Fruit fly (Drosophila melanogaster) whole organism, larva: ENCODE results near the gene CG6836.

Experiments
- noc ChIP-seq: fragments of 200-800 bp; sonication (Bioruptor generic); optimal IDR thresholded peaks from 3 replicates; lab custom pipeline; 2019; ENCODE audit warnings: missing biosample characterization, mild to moderate bottlenecking, missing genetic modification characterization, moderate library complexity

The CG6836 gene

dm6 chr3L:18950359-18950758, at the start of gene CG6836:
CG6836 (plus strand) TSS chr3L:18950629.
- no peak for TF ChIP-seq noc (tag; lab: Kevin White, UChicago)

DNA sequence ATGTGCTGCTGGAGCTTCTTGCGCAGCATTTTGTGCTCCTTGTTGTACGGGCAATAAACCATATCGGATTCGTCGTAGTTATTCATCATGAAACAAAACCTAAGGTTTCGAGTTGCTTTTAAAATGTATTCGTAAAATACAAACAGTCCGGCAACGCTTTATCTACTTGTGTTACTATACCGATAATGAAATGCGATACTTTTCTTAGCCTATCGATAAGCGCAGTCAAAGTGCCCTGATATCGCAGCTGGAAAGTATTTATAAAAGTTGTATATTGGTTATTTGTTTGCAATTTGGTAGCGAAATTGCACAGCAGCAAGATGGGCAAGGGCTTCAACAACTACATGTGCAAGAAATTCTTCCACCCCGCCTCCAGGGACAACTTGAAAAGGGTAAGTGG, 49.0 kb upstream of the CG6836 start, which contains the start of the genes arx and CG6843:
TSS of gene arx (minus strand) at position 144 of the 400 bp plus-strand sequence.
TSS of gene CG6843 (plus strand) at position 184 of the 400 bp plus-strand sequence.
- no peak for TF ChIP-seq noc (tag; lab: Kevin White, UChicago)

DNA sequence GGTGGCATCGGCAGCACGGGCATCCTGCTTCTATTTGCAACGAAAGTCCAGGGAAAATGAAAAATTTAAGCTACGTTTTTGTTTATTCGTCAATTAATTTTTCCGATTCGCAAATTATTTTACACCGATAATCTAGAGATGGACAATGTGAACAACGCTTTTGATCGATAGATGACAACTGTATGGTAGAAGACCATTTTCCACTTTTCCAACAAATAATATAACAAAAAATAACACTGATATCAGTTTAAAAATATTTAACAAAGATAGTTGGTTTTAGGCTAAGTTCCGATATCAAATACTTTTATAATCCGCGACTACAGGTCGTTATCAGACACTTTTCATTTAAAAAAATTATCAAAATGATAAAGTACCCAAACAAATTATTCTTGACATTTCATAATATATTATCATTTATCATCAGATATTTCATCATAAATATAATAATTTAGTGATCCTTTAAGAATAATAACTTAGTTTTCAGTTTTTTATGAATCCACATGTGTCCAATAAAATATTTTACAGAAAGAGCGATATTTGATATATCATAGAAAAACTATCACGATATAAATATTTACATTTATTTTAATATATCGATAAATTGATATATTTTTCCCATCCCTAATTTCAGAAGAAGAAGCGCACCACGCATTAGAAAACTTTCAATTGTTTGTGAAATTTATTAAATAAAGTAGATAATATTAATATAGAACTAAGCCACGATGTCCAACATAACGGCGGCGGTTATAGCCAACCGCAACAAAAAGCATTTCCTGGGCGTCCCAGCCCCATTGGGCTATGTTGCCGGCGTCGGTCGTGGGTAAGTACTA, 45.4 kb upstream of the CG6836 start, which contains the start of the genes CSN1b and Prp6:
TSS of gene CSN1b (minus strand) at position 159 of the 830 bp plus-strand sequence.
TSS of gene Prp6 (plus strand) at position 601 of the 830 bp plus-strand sequence.
- TF ChIP-seq noc (tag; lab: Kevin White, UChicago) = no peak

- TF ChIP-seq noc (tag; lab: Kevin White, UChicago) = no peak
These were observed 39.3 kb upstream of the CG6836 start, which contains the start of gene Ir75d for dm6 chr3L:18911082-18911481. Ir75d (minus strand) TSS chr3L:18911182.

dm6 chr3L:18914100-18914683, 36.2 kb upstream of the CG6836 start, which contains the start of gene COX6AL2:
COX6AL2 (minus strand) TSS chr3L:18914150.
- TF ChIP-seq noc (tag; lab: Kevin White, UChicago) = no peak

- TF ChIP-seq noc (tag; lab: Kevin White, UChicago) = no peak
These were observed 34.0 kb upstream of the CG6836 start for dm6 chr3L:18916466-18916865.

DNA sequence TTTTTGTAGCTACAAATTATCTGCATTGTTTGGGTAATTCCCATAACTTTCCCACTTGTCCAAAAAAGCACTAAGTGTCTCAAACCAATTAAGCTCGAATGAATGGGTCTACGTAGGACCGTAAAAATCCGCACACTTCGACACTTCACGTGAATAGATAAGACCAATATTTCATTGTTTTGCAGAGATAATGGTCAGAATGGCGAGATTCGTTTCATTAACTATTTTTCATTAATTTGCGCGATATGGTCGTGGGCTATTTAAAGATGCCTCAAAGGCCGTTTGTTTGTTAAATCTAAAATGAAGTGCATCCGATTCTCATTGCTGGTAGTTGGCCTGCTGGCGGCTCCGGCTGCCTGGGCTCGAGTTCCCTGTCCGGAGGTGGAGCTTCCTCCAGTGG, 33.1 kb upstream of the CG6836 start, which contains the start of gene CG6839:
TSS of gene CG6839 (plus strand) at position 301 of the 400 bp plus-strand sequence.
- no peak for TF ChIP-seq noc (tag; lab: Kevin White, UChicago)

dm6 chr3L:18920219-18920618, 30.2 kb upstream of the CG6836 start, which contains the start of gene CG18223:
CG18223 (minus strand) TSS chr3L:18920319.
- TF ChIP-seq noc (tag; lab: Kevin White, UChicago) = no peak

dm6 chr3L:18922086-18922485, 28.3 kb upstream of the CG6836 start, which contains the start of gene CG3819:
CG3819 (minus strand) TSS chr3L:18922108.
- TF ChIP-seq noc (tag; lab: Kevin White, UChicago) = no peak

DNA sequence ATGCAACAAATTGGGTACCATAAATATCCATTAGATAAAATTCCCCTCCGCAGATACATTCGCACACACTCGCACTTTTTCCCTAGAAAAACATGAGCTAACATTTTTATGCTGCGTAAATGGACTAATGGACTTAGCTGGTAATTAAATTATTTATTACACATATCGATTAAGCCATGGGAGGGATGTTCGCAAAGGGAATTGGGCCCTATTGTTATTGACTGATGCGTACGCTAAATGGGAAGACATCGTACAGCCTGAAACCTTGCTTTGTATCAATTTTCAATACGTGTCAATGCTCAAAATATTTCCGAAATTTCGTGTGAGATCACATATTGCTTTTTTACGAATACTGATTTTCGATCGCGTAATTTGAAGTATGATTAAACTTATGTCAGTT, 25.6 kb upstream of the CG6836 start, which contains the start of gene CG43049:
TSS of gene CG43049 (plus strand) at position 301 of the 400 bp plus-strand sequence.
- no peak for TF ChIP-seq noc (tag; lab: Kevin White, UChicago)

DNA sequence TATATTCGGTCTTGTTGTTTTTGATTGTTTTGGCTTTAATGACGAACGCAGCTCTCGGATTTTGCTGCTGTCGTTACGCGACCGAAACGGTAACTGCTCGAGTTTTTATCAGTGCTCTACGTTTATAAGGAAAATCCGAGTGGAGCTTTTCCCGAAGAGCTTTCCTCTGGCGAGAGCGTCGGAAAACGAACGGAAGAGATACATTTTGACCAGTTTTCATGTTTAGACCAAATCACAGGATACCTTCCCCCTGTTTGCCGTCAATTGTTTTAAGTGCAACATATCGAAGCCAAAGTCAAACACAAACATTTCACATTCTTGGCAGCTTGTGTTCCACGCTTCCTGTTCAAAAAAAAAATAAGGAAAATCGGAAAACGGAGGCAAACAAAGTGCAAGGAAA, 4.5 kb upstream of the CG6836 start, which contains the start of gene CG32204:
TSS of gene CG32204 (minus strand) at position 101 of the 400 bp plus-strand sequence.
- no peak for TF ChIP-seq noc (tag; lab: Kevin White, UChicago)

DNA sequence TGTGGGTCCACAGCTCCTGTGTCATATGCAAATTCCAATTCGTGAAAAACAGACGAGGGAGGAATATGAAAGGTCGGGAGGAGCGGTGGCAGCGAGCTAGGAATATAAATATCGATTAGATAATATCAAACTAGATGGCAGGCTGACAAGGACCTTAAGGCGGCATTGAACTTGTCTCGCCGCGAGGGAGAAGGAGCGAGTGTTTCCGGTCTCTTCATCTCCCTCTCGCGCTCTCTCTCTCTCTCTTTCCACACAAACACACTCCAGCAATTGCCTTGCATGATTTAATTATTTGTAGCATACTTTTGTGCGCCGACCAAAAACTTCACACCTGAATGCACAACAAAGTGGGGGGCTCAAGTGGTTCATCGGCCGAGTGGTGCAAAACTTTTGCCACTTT, 3.5 kb upstream of the CG6836 start:
- no peak for TF ChIP-seq noc (tag; lab: Kevin White, UChicago)

DNA sequence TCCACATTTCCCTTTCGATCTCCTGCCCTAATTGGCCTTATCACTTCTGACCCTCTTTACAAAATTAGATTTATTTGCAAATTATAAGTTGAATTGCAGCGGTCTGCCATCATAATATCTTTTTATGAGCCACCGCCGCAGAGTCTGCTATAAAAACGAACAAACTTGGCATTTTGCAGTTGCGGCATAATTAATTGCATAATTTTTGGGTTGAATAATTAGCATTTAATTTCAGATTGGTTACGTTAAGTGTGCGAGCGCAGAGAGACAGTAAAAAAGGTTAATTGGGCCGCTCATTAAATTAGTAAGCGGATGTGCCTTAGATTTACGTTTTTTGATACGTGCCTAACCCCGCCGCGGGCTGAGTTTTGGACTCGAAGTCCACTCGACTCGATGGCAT, 1.3 kb upstream of the CG6836 start:
- no peak for TF ChIP-seq noc (tag; lab: Kevin White, UChicago)

- TF ChIP-seq noc (tag; lab: Kevin White, UChicago) = no peak
These were observed 2.0 kb downstream of the CG6836 start for dm6 chr3L:18952399-18952798.

DNA sequence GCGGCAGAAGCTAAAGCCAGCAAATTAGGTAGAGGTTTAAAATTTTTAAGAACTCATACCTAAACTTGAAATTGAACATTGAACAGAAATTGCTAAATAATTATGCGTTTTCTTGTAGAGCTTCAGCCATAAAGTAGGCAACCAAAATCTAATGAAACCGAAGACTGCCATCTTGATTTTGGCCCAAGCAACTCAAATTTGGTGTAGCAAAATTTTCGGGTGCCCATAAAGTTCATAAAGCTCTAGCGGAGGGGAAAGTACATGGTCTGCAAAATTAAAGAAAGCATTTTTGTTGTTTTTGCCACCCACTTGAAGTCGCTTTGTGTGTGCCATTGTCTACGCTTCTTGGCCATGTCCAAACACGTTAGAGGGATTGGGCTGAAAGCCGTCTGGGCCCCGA, 6.6 kb downstream of the CG6836 start:
- TF ChIP-seq noc (tag; lab: Kevin White, UChicago) = no peak
